Worm (Caenorhabditis elegans): ENCODE results near the gene spp-31.

Gene spp-31

ce11 chrIV:1454194-1454593 is 47.8 kb downstream of the spp-31 start (continued):
- no peak for TF ChIP-seq hlh-12 (tag; optimal IDR thresholded peaks at IDR 0.05)
- TF ChIP-seq nhr-120 (GFP tag; IDR thresholded peaks at IDR 0.05), result no peak
- TF ChIP-seq snpc-1.3 (tag; optimal IDR thresholded peaks at IDR 0.05; ENCODE audit: insufficient read depth), result no peak
- TF ChIP-seq egl-18 (GFP tag; IDR thresholded peaks at IDR 0.05), result no peak
- TF ChIP-seq lir-1 (GFP tag; conservative IDR thresholded peaks at IDR 0.05), result no peak
- peak; percentile 5 for TF ChIP-seq somi-1 (GFP tag; optimal IDR thresholded peaks at IDR 0.05)
- no peak for TF ChIP-seq ZK185.1 (tag; optimal IDR thresholded peaks at IDR 0.05; ENCODE audit: poor library complexity, severe bottlenecking)
- TF ChIP-seq F55B11.4 (tag; optimal IDR thresholded peaks at IDR 0.05; ENCODE audit: borderline replicate concordance, insufficient read depth), result no peak
- no peak for TF ChIP-seq attf-6 (GFP tag; IDR thresholded peaks at IDR 0.05)
- TF ChIP-seq nhr-80 (tag; optimal IDR thresholded peaks at IDR 0.05), result peak; percentile 65
- TF ChIP-seq mxl-1 (tag; optimal IDR thresholded peaks at IDR 0.05), result no peak
- no peak for TF ChIP-seq madf-3 (GFP tag; IDR thresholded peaks at IDR 0.05)
- no peak for TF ChIP-seq mel-28 (tag; optimal IDR thresholded peaks at IDR 0.05; ENCODE audit: borderline replicate concordance)
- no peak for TF ChIP-seq F57A8.1 (GFP tag; optimal IDR thresholded peaks at IDR 0.05)
- no peak for TF ChIP-seq nfya-1 (tag; optimal IDR thresholded peaks at IDR 0.05; ENCODE audit: borderline replicate concordance, insufficient read depth)
- no peak for TF ChIP-seq F57C9.4 (tag; optimal IDR thresholded peaks at IDR 0.05)
- TF ChIP-seq B0336.3 (GFP tag; IDR thresholded peaks at IDR 0.05), result 0 out of 2 replicates have a peak, but pooled peaks have one; percentile 15
- no peak for TF ChIP-seq zim-3 (tag; optimal IDR thresholded peaks at IDR 0.05)
- peak in 1 of 2 experiments; percentile 56 for TF ChIP-seq let-607 (tag; optimal IDR thresholded peaks at IDR 0.05)

DNA sequence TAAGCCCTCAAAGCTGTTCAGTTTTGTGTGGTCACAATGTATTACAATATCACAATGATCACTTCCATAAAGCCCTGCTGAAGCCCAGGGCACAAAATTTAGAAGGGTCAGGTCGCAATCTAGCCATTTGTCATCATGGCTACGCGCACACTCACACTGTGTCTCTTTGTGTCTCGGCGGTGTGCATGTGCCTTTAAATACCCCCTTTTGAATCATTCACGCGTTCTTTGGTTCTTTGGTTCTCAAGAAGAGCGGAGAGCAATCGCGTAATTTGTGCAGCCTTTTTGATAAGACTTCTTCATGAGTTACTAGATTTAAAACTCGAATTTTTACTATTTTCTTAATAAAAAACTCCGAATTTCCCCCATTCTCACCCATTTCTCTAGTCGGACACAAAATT is 48.6 kb downstream of the spp-31 start:
- TF ChIP-seq mxl-1 (tag; optimal IDR thresholded peaks at IDR 0.05) (no peak), sea-2 (GFP tag; IDR thresholded peaks at IDR 0.05) (no peak), sdz-38 (tag; optimal IDR thresholded peaks at IDR 0.05) (no peak), tbp1 (GFP tag; optimal IDR thresholded peaks at IDR 0.05) (peak; percentile 34), nhr-120 (GFP tag; IDR thresholded peaks at IDR 0.05) (no peak), lsy-27 (tag; optimal IDR thresholded peaks at IDR 0.05; ENCODE audit: borderline replicate concordance, insufficient read depth) (no peak), mes-4 (tag; optimal IDR thresholded peaks at IDR 0.05) (no peak), mcd-1 (GFP tag; IDR thresholded peaks at IDR 0.05) (0 out of 2 replicates have a peak, but pooled peaks have one; percentile 14), F37B4.10 (GFP tag; IDR thresholded peaks at IDR 0.05) (no peak), F23B12.7 (tag; optimal IDR thresholded peaks at IDR 0.05; ENCODE audit: insufficient read depth) (no peak), dox-1 (GFP tag; IDR thresholded peaks at IDR 0.05) (peak; percentile 20; the same call in 1 of the 2 replicates), ZK185.1 (tag; optimal IDR thresholded peaks at IDR 0.05; ENCODE audit: poor library complexity, severe bottlenecking) (no peak), Y79H2A.3 (GFP tag; conservative IDR thresholded peaks at IDR 0.05) (no peak), die-1 (tag; optimal IDR thresholded peaks at IDR 0.05) (no peak), nhr-80 (tag; optimal IDR thresholded peaks at IDR 0.05) (peak; percentile 69), rpc-1 (optimal IDR thresholded peaks at IDR 0.05) (no peak), rpc-1 (tag; optimal IDR thresholded peaks at IDR 0.05) (no peak)

DNA sequence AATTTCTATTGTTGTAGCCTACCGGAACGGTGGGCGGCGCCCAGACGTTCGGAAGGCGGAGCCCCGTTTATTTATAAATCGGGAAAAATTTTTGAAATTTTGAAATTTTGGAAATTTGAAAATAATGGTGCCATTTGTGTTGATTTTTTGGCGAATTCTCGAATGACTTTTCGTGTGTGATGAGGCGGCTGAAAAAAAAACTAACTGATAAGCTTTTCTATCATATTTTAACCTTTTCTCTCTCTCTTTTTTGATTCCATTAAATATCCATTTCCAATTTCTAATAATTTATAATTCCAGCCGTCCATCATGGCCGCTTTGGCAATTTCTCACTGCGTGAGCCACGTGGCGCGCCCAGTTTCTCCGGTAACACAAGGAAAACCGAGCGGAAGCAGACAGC is 50.4 kb downstream of the spp-31 start, which contains the start of gene nadk-1:
Gene nadk-1, plus strand, starts transcription at position 301 of the 400 bp plus-strand sequence.
- TF ChIP-seq nhr-80 (tag; optimal IDR thresholded peaks at IDR 0.05) (peak; percentile 13), him-1 (tag; optimal IDR thresholded peaks at IDR 0.05) (no peak), xnd-1 (tag; optimal IDR thresholded peaks at IDR 0.05) (no peak), athp-1 (tag; optimal IDR thresholded peaks at IDR 0.05) (no peak), ceh-40 (GFP tag; IDR thresholded peaks at IDR 0.05) (no peak), zfh-2 (GFP tag; conservative IDR thresholded peaks at IDR 0.05) (0 out of 2 replicates have a peak, but pooled peaks have one; percentile 25), cebp-2 (GFP tag; IDR thresholded peaks at IDR 0.05) (0 out of 2 replicates have a peak, but pooled peaks have one; percentile 26)

Measured in whole organism, young adult.